Worm (Caenorhabditis elegans): ENCODE data around the gene C06E8.5.

The C06E8.5 gene

ce11 chrIII:6968080-6968639, 37.1 kb downstream of the C06E8.5 start, which contains the start of gene panl-2 (continued):
- TF ChIP-seq mep-1 (tag; optimal IDR thresholded peaks at IDR 0.05) (peak; percentile 24), lir-3 (tag; optimal IDR thresholded peaks at IDR 0.05) (no peak)

- TF ChIP-seq mep-1 (tag; optimal IDR thresholded peaks at IDR 0.05) (peak; percentile 10), pha-4 (GFP tag; IDR thresholded peaks at IDR 0.05) (no peak), pha-4 (tag; optimal IDR thresholded peaks at IDR 0.05) (no peak), ztf-7 (tag; optimal IDR thresholded peaks at IDR 0.05) (peak; percentile 28), hmg-1.1 (GFP tag; IDR thresholded peaks at IDR 0.05) (no peak), daf-12 (tag; optimal IDR thresholded peaks at IDR 0.05) (no peak), pqm-1 (tag; optimal IDR thresholded peaks at IDR 0.05) (peak; percentile 44), spr-3 (GFP tag; optimal IDR thresholded peaks at IDR 0.05) (no peak), skn-1 (tag; optimal IDR thresholded peaks at IDR 0.05) (no peak), ama-1 (optimal IDR thresholded peaks at IDR 0.05) (no peak), nhr-28 (tag; optimal IDR thresholded peaks at IDR 0.05) (peak; percentile 68), egl-27 (tag; optimal IDR thresholded peaks at IDR 0.05) (no peak), spr-1 (tag; optimal IDR thresholded peaks at IDR 0.05) (no peak), F49E8.2 (tag; optimal IDR thresholded peaks at IDR 0.05; ENCODE audit: borderline replicate concordance) (no peak), lim-7 (GFP tag; IDR thresholded peaks at IDR 0.05) (no peak), aha-1 (tag) (peak; percentile 12), D1046.2 (GFP tag; IDR thresholded peaks at IDR 0.05) (no peak), zag-1 (tag; optimal IDR thresholded peaks at IDR 0.05) (no peak), unc-62 (GFP tag; optimal IDR thresholded peaks at IDR 0.05 in 1 of 2) (no peak), unc-62 (tag; optimal IDR thresholded peaks at IDR 0.05) (no peak), ceh-32 (tag; optimal IDR thresholded peaks at IDR 0.05; ENCODE audit: poor library complexity) (no peak), nhr-77 (tag; optimal IDR thresholded peaks at IDR 0.05) (no peak), snpc-1.2 (GFP tag; IDR thresholded peaks at IDR 0.05) (no peak), ZK546.5 (tag; optimal IDR thresholded peaks at IDR 0.05) (no peak), nhr-6 (tag; optimal IDR thresholded peaks at IDR 0.05) (no peak), mxl-3 (GFP tag; optimal IDR thresholded peaks at IDR 0.05) (no peak), daf-8 (GFP tag; IDR thresholded peaks at IDR 0.05) (no peak), daf-16 (GFP tag; optimal IDR thresholded peaks at IDR 0.05) (peak in 1 of 2 experiments; percentile 72), daf-16 (tag; optimal IDR thresholded peaks at IDR 0.05) (peak; percentile 55), rbr-2 (tag; optimal IDR thresholded peaks at IDR 0.05) (no peak), nhr-41 (GFP tag; IDR thresholded peaks at IDR 0.05) (no peak), daf-19 (GFP tag; conservative IDR thresholded peaks at IDR 0.05) (no peak), hlh-30 (tag; optimal IDR thresholded peaks at IDR 0.05; ENCODE audit: insufficient read depth) (peak; percentile 87), nhr-25 (tag; optimal IDR thresholded peaks at IDR 0.05; ENCODE audit: borderline replicate concordance, insufficient read depth) (no peak), R02D3.7 (tag; optimal IDR thresholded peaks at IDR 0.05) (no peak), fos-1 (tag; optimal IDR thresholded peaks at IDR 0.05) (no peak), php-3 (GFP tag; IDR thresholded peaks at IDR 0.05) (no peak), Y48G9A.11 (GFP tag; IDR thresholded peaks at IDR 0.05) (no peak), T20F7.1 (GFP tag; optimal IDR thresholded peaks at IDR 0.05) (peak; percentile 71), lir-3 (tag; optimal IDR thresholded peaks at IDR 0.05) (no peak), mes-2 (tag; optimal IDR thresholded peaks at IDR 0.05; ENCODE audit: poor library complexity, severe bottlenecking) (peak; percentile 23), madf-9 (GFP tag; conservative IDR thresholded peaks at IDR 0.05) (no peak), nhr-76 (tag; optimal IDR thresholded peaks at IDR 0.05) (no peak), ceh-20 (GFP tag; IDR thresholded peaks at IDR 0.05) (no peak), mdt-29 (GFP tag; IDR thresholded peaks at IDR 0.05) (no peak), nhr-48 (tag; optimal IDR thresholded peaks at IDR 0.05) (peak; percentile 5), snpc-4 (tag; optimal IDR thresholded peaks at IDR 0.05) (no peak), ZK337.2 (GFP tag; IDR thresholded peaks at IDR 0.05) (no peak), Y75B8A.6 (GFP tag; IDR thresholded peaks at IDR 0.05) (no peak), dmd-6 (GFP tag; IDR thresholded peaks at IDR 0.05) (peak; percentile 38)
These were observed 43.2 kb downstream of the C06E8.5 start, which contains the start of the genes rpn-6.1 and F57B9.1 for ce11 chrIII:6961937-6962504. Gene rpn-6.1, minus strand, starts transcription at chrIII:6962001. Gene F57B9.1, plus strand, starts transcription at chrIII:6962090.
